Worm (Caenorhabditis elegans) whole organism, dauer: ENCODE data around the gene rsp-5.

Source experiments
- unc-62 ChIP-seq: sonication (generic microtip); optimal IDR thresholded peaks from 2 replicates; lab custom pipeline; 2017; ENCODE audit warnings: missing biosample characterization, missing genetic modification reagents, missing genetic modification characterization

The rsp-5 gene

ce11 chrII:6491817-6492452, 2.0 kb downstream of the rsp-5 start, which contains the start of the genes T28D9.11 and T28D9.1:
T28D9.11 (minus strand) TSS chrII:6491993.
T28D9.1 (plus strand) TSS chrII:6492402.
- TF ChIP-seq unc-62 (GFP tag; lab: Kevin White, UChicago): no peak

ce11 chrII:6493139-6493538, 3.2 kb downstream of the rsp-5 start:
- TF ChIP-seq unc-62 (GFP tag; lab: Kevin White, UChicago): no peak

DNA sequence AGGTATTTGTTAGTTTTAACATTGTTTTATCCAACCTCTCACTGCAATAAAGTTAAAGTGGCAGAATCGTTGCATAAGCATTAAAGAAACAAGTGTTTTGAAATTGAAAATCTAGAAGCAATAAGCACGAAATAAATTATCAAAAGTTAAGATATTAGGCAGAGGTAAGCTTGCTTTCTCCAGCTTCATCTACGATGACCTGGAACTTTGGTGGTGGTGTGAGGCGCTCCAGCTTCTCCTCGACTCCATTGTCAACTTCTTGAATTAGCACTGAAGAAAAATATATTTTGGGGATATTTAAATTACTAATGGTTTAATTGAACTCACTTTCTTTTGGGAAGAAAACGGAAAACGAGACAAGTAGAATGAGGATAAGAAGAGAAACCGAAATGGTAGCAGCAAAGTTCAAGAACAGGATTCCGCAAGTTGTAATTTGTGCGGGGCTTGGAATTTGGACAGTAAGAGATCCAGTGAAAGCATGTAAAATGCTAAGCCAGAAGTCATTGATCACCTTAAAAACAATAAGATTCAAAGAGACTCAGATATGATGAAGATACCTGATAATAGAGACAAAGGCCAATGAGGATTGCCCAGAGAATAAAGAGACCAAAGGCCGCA, 3.9 kb downstream of the rsp-5 start:
- TF ChIP-seq unc-62 (GFP tag; lab: Kevin White, UChicago): no peak

ce11 chrII:6496496-6496895, 6.5 kb downstream of the rsp-5 start:
- TF ChIP-seq unc-62 (GFP tag; lab: Kevin White, UChicago): no peak

DNA sequence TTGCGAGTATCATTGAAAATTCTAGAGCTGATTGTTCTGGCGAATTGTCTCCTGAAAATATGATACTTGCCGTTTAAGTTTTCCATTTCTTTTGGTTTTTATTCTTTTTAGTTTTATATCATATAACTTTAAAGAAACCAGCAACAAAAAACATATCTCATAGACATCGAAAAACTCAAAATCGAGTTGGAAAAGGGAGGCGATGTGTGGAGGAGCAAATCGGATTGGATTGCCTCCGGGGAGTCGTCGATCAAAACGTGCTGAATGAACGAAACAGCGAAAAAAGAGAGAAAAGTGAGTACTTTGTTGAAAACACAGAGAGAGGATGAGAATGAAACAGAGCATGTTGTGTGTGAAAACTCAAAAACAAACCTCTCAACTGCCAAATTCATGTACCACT, 7.2 kb downstream of the rsp-5 start:
- TF ChIP-seq unc-62 (GFP tag; lab: Kevin White, UChicago): no peak

DNA sequence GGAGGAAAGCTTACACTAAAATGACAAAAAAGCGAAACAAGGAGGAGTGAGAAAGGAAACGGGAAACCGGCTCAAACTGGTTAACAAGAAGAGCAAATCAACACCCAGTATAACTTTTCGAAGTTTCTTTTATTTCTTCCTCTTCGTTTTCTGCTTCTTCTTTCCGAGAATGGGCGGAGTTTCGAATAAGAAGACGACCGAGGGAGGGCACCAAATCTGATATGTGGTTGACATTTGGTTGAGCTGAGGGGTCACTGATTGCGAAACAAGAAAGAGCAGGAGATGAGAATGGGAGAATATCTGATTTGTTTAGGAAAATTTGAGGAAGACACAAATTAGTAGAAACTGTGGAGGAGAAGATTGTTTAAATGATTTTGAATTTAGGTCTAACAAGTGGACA, 8.6 kb downstream of the rsp-5 start:
- no peak for TF ChIP-seq unc-62 (GFP tag; lab: Kevin White, UChicago)

DNA sequence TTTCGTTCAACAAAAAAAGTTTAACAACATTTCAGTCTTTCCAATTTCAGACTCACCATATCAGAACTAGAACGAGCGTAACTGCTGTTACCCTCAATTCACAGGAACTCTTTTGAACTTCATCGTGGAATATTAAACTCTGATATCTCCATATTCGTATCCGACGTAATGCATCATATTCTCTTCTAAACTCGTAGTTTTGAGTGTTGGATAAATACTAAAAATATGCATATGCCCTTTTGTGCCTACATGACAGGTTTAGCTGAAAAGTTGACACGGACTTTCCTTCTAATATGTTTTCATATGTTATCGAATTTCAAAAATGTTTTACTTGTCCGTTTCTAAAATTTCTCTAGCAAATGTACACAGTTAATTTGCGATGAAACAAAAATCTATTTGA, 9.1 kb downstream of the rsp-5 start, which contains the start of gene twk-49:
TSS of gene twk-49 (minus strand) at position 101 of the 400 bp plus-strand sequence.
- no peak for TF ChIP-seq unc-62 (GFP tag; lab: Kevin White, UChicago)

DNA sequence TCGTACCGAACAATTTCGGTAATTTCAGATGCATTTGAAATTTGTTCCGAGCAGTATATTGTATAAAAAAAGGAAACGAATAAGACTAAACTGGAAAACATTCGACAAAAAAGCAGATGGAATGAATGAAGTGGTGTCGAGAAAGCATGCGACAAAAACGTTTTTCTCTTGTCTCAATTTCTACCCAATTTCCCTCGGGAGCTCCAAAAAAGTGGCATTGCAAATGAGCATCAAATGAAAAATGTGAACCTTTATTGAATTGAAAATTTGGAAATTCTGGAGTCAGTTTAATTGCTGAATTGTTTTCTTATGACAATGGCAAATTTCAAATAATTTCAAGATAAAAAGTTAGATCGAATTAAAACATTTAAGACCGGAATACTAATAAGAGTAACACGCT, 10.2 kb downstream of the rsp-5 start, which contains the start of gene R05G9.5:
TSS of gene R05G9.5 (minus strand) at position 101 of the 400 bp plus-strand sequence.
- no peak for TF ChIP-seq unc-62 (GFP tag; lab: Kevin White, UChicago)

DNA sequence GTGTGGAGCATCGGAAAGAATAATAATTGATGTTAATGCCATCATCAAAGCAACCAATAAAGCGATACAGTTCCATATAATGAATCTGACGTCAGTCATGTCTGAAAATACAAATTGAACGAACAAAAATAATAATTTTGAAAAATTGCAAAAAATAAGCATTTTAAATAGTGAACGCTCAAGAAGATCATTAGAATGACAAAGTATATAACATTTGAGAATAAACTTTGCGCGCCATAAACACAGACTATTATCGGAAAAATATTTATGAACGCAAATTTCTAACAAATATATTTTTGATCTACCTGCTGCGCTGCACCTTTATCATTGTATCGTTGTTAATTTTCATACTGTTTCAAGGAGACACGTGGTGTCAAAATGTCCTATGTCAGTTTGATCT, 11.5 kb downstream of the rsp-5 start, which contains the start of gene R05G9.3:
TSS of gene R05G9.3 (minus strand) at position 101 of the 400 bp plus-strand sequence.
- TF ChIP-seq unc-62 (GFP tag; lab: Kevin White, UChicago): no peak

ce11 chrII:6502826-6503225, 12.9 kb downstream of the rsp-5 start, which contains the start of gene R05G9.1:
R05G9.1 (plus strand) TSS chrII:6503168.
- TF ChIP-seq unc-62 (GFP tag; lab: Kevin White, UChicago): no peak

DNA sequence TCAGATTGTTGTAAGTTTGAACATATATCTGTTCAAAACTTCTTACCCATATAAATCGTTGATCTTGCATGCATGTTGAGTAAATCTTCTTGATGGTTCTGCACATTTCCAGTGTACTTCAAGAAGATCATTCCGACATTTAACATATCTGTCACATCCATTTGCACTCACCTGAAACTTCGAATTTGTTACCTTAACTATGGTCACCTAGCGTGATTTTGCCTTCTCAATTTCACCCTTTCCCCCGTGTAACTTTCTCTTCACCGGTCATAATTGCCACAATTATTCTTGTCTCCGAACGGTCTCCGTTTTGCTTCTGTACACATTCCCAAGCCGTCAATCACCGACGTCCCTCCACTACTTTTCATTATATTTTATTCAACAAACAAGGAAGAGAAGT, 23.4 kb downstream of the rsp-5 start:
- TF ChIP-seq unc-62 (GFP tag; lab: Kevin White, UChicago): no peak

ce11 chrII:6513911-6514310, 23.9 kb downstream of the rsp-5 start, which contains the start of gene R05G9R.1:
R05G9R.1 (minus strand) TSS chrII:6514011.
- no peak for TF ChIP-seq unc-62 (GFP tag; lab: Kevin White, UChicago)

ce11 chrII:6516276-6516675, 26.3 kb downstream of the rsp-5 start, which contains the start of gene C56E6.7:
C56E6.7 (plus strand) TSS chrII:6516576.
- TF ChIP-seq unc-62 (GFP tag; lab: Kevin White, UChicago): no peak

DNA sequence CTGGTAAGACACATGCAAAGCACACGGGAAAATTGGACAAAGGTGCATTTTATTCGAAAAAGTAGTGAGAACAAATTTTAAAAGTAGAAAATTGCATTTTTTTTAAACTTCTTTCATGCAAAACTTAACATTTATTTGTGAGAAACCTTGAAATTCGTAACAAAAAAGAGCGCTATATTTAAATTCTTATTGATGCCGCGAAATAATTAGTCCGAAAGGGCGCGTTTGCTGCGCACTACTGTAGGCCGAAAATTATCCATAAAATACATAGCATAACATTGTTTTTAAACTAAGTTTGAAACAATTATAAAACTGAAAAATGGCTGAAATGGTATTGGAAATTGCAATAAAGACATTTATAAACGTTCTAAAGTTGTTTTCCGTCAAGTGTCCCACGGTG, 29.7 kb downstream of the rsp-5 start:
- no peak for TF ChIP-seq unc-62 (GFP tag; lab: Kevin White, UChicago)

- no peak for TF ChIP-seq unc-62 (GFP tag; lab: Kevin White, UChicago)
Observed at ce11 chrII:6520103-6520502, 30.1 kb downstream of the rsp-5 start.

- no peak for TF ChIP-seq unc-62 (GFP tag; lab: Kevin White, UChicago)
Observed at ce11 chrII:6521316-6521715, 31.4 kb downstream of the rsp-5 start, which contains the start of gene toe-2. toe-2 (minus strand) TSS chrII:6521385.
